Worm (Caenorhabditis elegans) whole organism, midembryonic: Measurements from ENCODE around the gene H25P19.1.

ENCODE experiments used
- T22C8.4 ChIP-seq: fragments of 200-800 bp; sonication (Bioruptor generic); IDR thresholded peaks from 2 replicates; pipeline ENCODE4 v1.3.6; 2022; ENCODE audit warnings: missing genetic modification characterization, missing compliant biosample characterization
- klf-2 ChIP-seq: fragments of 200-800 bp; sonication (Bioruptor generic); conservative IDR thresholded peaks from 2 replicates; pipeline ENCODE4 v1.3.6; 2022; ENCODE audit warnings: missing genetic modification reagents, missing genetic modification characterization, missing compliant biosample characterization
- med-1 ChIP-seq: sonication (generic microtip); optimal IDR thresholded peaks from 2 replicates; lab custom pipeline; 2017; ENCODE audit warnings: missing genetic modification characterization, mild to moderate bottlenecking, missing compliant biosample characterization, antibody characterized with exemption, missing genetic modification reagents; ENCODE audit not compliant: insufficient read depth
- ref-1 ChIP-seq: fragments of 200-800 bp; sonication (Bioruptor generic); conservative IDR thresholded peaks from 2 replicates; pipeline ENCODE4 v1.3.6; 2022; ENCODE audit warnings: missing genetic modification reagents, missing genetic modification characterization, missing compliant biosample characterization
- ztf-23 ChIP-seq: fragments of 200-800 bp; sonication (Bioruptor generic); IDR thresholded peaks from 2 replicates; pipeline ENCODE4 v1.3.6; 2022; ENCODE audit warnings: missing genetic modification reagents, missing genetic modification characterization, missing compliant biosample characterization

DNA sequence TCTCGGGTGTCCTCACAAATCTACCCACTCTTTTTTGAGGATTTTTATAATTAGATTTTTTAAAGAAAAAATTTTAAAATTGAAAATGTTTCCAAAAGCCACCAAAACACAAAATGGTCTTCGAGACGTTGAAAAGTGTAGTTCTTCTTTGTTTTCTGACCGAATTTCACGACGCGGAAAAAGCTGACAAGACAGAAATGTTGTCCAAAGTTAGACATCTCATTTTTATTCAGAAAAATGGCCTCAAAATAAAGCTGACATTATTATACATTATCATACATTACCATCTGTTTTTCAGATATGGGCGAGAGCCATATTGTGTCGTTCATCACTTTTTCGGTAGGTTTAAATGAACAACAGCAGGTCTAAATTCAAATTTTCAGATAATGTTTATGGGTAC lies 7.8 kb upstream of the H25P19.1 start, which contains the start of gene srx-22:
- TF ChIP-seq klf-2 (GFP tag; lab: Robert Waterston, UW) (no peak), med-1 (GFP tag; lab: Kevin White, UChicago) (no peak), ref-1 (GFP tag; lab: Robert Waterston, UW) (no peak), ztf-23 (GFP tag; lab: Robert Waterston, UW) (no peak), T22C8.4 (GFP tag; lab: Robert Waterston, UW) (no peak)
